Worm (Caenorhabditis elegans) whole organism, L4/young adult: ENCODE results near the gene lip-1.

Experiments used
- W03F9.2 ChIP-seq: fragments of 150-350 bp; optimal IDR thresholded peaks from 2 replicates; lab custom pipeline; 2014; ENCODE audit warnings: missing biosample characterization, missing genetic modification characterization
- dao-5 ChIP-seq: sonication (generic microtip); optimal IDR thresholded peaks from 2 replicates; lab custom pipeline; 2016; ENCODE audit warnings: missing genotype, missing genetic modification characterization, moderate library complexity, missing compliant biosample characterization
- him-1 ChIP-seq: sonication (generic microtip); optimal IDR thresholded peaks from 2 replicates; lab custom pipeline; 2016; ENCODE audit warnings: missing genotype, missing genetic modification reagents, missing genetic modification characterization, missing compliant biosample characterization

Gene lip-1

ce11 chrIV:6842470-6843008 lies at the start of gene lip-1:
Gene lip-1, plus strand, starts transcription at chrIV:6842958.
- TF ChIP-seq him-1 (tag; lab: Kevin White, UChicago) (no peak), W03F9.2 (no peak), dao-5 (tag; lab: Kevin White, UChicago) (no peak)

ce11 chrIV:6793310-6793966 lies 49.3 kb upstream of the lip-1 start:
- TF ChIP-seq him-1 (tag; lab: Kevin White, UChicago) (no peak), W03F9.2 (no peak)

- no peak for TF ChIP-seq him-1 (tag; lab: Kevin White, UChicago)
- no peak for TF ChIP-seq dao-5 (tag; lab: Kevin White, UChicago)
- TF ChIP-seq W03F9.2: no peak
These were observed 47.2 kb upstream of the lip-1 start, which contains the start of the genes C17H12.3 and C17H12.12 for ce11 chrIV:6795529-6795928. Gene C17H12.3, minus strand, starts transcription at chrIV:6795629. Gene C17H12.12, plus strand, starts transcription at chrIV:6795924.

- no peak for TF ChIP-seq him-1 (tag; lab: Kevin White, UChicago)
- no peak for TF ChIP-seq W03F9.2
- TF ChIP-seq dao-5 (tag; lab: Kevin White, UChicago): no peak
These were observed 40.6 kb upstream of the lip-1 start, which contains the start of the genes cest-4 and C17H12.11 for ce11 chrIV:6802132-6802531. Gene cest-4, minus strand, starts transcription at chrIV:6802337. Gene C17H12.11, plus strand, starts transcription at chrIV:6802387.

ce11 chrIV:6803294-6803693 lies 39.5 kb upstream of the lip-1 start:
- TF ChIP-seq him-1 (tag; lab: Kevin White, UChicago) (no peak), dao-5 (tag; lab: Kevin White, UChicago) (no peak), W03F9.2 (no peak)

- TF ChIP-seq dao-5 (tag; lab: Kevin White, UChicago): no peak
- TF ChIP-seq W03F9.2: no peak
- TF ChIP-seq him-1 (tag; lab: Kevin White, UChicago): no peak
These were observed 38.9 kb upstream of the lip-1 start for ce11 chrIV:6803805-6804344.

- TF ChIP-seq him-1 (tag; lab: Kevin White, UChicago): no peak
- TF ChIP-seq dao-5 (tag; lab: Kevin White, UChicago): no peak
These were observed 37.9 kb upstream of the lip-1 start, which contains the start of gene C17H12.37 for ce11 chrIV:6804815-6805214. Gene C17H12.37, plus strand, starts transcription at chrIV:6805115.

- no peak for TF ChIP-seq W03F9.2
- TF ChIP-seq him-1 (tag; lab: Kevin White, UChicago): peak; percentile 43
These were observed 36.2 kb upstream of the lip-1 start, which contains the start of gene C17H12.10 for ce11 chrIV:6806475-6807063. Gene C17H12.10, plus strand, starts transcription at chrIV:6806799.

ce11 chrIV:6809756-6810155 lies 33.0 kb upstream of the lip-1 start:
- no peak for TF ChIP-seq W03F9.2
- peak; percentile 85 for TF ChIP-seq him-1 (tag; lab: Kevin White, UChicago)
- TF ChIP-seq dao-5 (tag; lab: Kevin White, UChicago): no peak

ce11 chrIV:6811808-6812207 lies 30.9 kb upstream of the lip-1 start, which contains the start of gene ceh-48:
Gene ceh-48, plus strand, starts transcription at chrIV:6812108.
- TF ChIP-seq dao-5 (tag; lab: Kevin White, UChicago): no peak
- no peak for TF ChIP-seq him-1 (tag; lab: Kevin White, UChicago)
- TF ChIP-seq W03F9.2: no peak

ce11 chrIV:6817554-6817953 lies 25.2 kb upstream of the lip-1 start, which contains the start of gene C17H12.5:
Gene C17H12.5, minus strand, starts transcription at chrIV:6817654.
- TF ChIP-seq dao-5 (tag; lab: Kevin White, UChicago): no peak
- no peak for TF ChIP-seq him-1 (tag; lab: Kevin White, UChicago)

- TF ChIP-seq dao-5 (tag; lab: Kevin White, UChicago): no peak
- no peak for TF ChIP-seq him-1 (tag; lab: Kevin White, UChicago)
- no peak for TF ChIP-seq W03F9.2
These were observed 24.4 kb upstream of the lip-1 start, which contains the start of gene C17H12.8 for ce11 chrIV:6818369-6818768. Gene C17H12.8, plus strand, starts transcription at chrIV:6818703.

ce11 chrIV:6821709-6822108 lies 21.0 kb upstream of the lip-1 start:
- TF ChIP-seq dao-5 (tag; lab: Kevin White, UChicago) (no peak), W03F9.2 (no peak), him-1 (tag; lab: Kevin White, UChicago) (no peak)

- TF ChIP-seq him-1 (tag; lab: Kevin White, UChicago): no peak
- TF ChIP-seq dao-5 (tag; lab: Kevin White, UChicago): no peak
These were observed 20.4 kb upstream of the lip-1 start, which contains the start of gene C17H12.6 for ce11 chrIV:6822406-6822805. Gene C17H12.6, minus strand, starts transcription at chrIV:6822506.
